Worm (Caenorhabditis elegans): Measurements from ENCODE around the gene W10G11.1.
A peak's percentile ranks its signal among the peaks of the same experiment; 100 is the strongest.

Gene W10G11.1

DNA sequence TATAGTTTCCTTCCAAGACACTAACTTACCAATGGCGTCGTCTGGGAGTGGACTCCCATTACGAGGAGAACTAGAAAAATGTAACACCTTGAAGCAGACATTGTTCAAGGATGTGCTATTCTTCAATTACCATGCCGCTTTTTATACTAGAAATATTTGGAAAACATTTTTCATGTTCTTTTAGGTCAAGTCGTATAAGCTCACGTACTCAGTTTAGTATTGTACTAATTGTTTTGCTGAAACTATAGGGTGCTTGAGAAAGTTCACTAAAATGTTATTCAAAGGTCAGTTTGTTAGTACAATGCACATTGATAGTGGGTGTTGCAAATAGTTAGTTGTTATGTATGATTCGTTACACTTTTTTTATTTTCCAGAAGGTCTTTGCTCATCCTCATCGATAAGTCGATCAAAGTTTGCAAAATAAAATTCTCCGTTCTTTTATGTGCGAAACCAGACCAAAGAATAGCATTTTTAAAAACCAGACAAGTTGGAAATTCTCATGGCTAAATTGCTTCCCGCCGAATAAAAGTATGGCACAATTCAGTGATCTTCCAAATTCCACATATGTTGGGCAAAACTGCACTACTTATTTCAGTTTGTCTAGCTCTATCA lies 10.5 kb upstream of the W10G11.1 start, which contains the start of the genes clec-128 and clec-129:
Gene clec-128, minus strand, starts transcription at position 101 of the 612 bp plus-strand sequence.
Gene clec-129, plus strand, starts transcription at position 562 of the 612 bp plus-strand sequence.
- TF ChIP-seq nhr-28 (tag; optimal IDR thresholded peaks at IDR 0.05) (no peak), unc-30 (tag; optimal IDR thresholded peaks at IDR 0.05) (no peak), C16A3.4 (tag; optimal IDR thresholded peaks at IDR 0.05) (no peak), ces-1 (GFP tag; optimal IDR thresholded peaks at IDR 0.05) (no peak), ztf-4 (tag; optimal IDR thresholded peaks at IDR 0.05) (no peak), hpl-2 (GFP tag; optimal IDR thresholded peaks at IDR 0.05) (no peak), sptf-1 (tag; optimal IDR thresholded peaks at IDR 0.05) (no peak), dsc-1 (tag; optimal IDR thresholded peaks at IDR 0.05) (no peak), jun-1 (tag; optimal IDR thresholded peaks at IDR 0.05) (no peak), nhr-76 (tag; optimal IDR thresholded peaks at IDR 0.05) (no peak), mep-1 (tag; optimal IDR thresholded peaks at IDR 0.05) (no peak), zag-1 (tag; optimal IDR thresholded peaks at IDR 0.05) (no peak), pqm-1 (tag; optimal IDR thresholded peaks at IDR 0.05) (no peak)

- TF ChIP-seq C04F5.9 (tag; optimal IDR thresholded peaks at IDR 0.05) = no peak
- TF ChIP-seq nhr-85 (tag) = no peak
- TF ChIP-seq rnt-1 (tag; optimal IDR thresholded peaks at IDR 0.05) = no peak
- no peak for TF ChIP-seq sptf-1 (tag; optimal IDR thresholded peaks at IDR 0.05)
- no peak for TF ChIP-seq ztf-11 (tag; optimal IDR thresholded peaks at IDR 0.05)
- TF ChIP-seq skn-1 (tag; optimal IDR thresholded peaks at IDR 0.05) = no peak
- TF ChIP-seq vab-15 (tag; optimal IDR thresholded peaks at IDR 0.05) = no peak
- no peak for TF ChIP-seq egl-13 (tag; optimal IDR thresholded peaks at IDR 0.05)
- no peak for TF ChIP-seq pag-3 (tag; optimal IDR thresholded peaks at IDR 0.05; ENCODE audit: borderline replicate concordance, insufficient read depth)
- TF ChIP-seq nhr-90 (tag; optimal IDR thresholded peaks at IDR 0.05; ENCODE audit: poor library complexity) = no peak
- no peak for TF ChIP-seq C34B4.2 (tag; optimal IDR thresholded peaks at IDR 0.05)
- TF ChIP-seq tbx-2 (tag; optimal IDR thresholded peaks at IDR 0.05) = no peak
- TF ChIP-seq xbp-1 (tag; optimal IDR thresholded peaks at IDR 0.05) = no peak
- TF ChIP-seq sup-37 (GFP tag; optimal IDR thresholded peaks at IDR 0.05) = no peak
- TF ChIP-seq unc-130 (tag; optimal IDR thresholded peaks at IDR 0.05) = no peak
These were observed 8.6 kb upstream of the W10G11.1 start, which contains the start of gene clec-127 for ce11 chrII:3569118-3569517. Gene clec-127, minus strand, starts transcription at chrII:3569218.

DNA sequence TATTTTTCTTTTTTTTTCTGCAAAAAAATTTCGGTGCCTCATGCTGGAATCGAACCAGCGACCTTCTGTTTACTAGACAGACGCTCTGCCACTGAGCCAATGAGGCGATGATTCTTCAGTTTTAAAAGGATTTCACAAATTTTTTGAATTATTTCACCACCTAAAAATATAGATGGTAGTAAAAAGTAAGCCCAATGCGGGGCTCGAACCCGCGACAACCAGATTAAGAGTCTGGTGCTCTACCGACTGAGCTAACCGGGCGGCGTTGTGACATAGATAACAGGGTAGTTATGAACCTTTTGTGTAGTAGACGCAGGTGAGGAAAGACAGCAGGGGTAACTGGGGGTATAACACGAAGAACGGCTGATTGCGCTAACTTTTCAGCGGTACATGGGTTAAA lies 7.1 kb upstream of the W10G11.1 start:
- TF ChIP-seq nhr-19 (GFP tag; conservative IDR thresholded peaks at IDR 0.05) = peak; percentile 37
- TF ChIP-seq nhr-85 (tag) = peak; percentile 70
- peak; percentile 14 to 29 for TF ChIP-seq efl-1 (optimal IDR thresholded peaks at IDR 0.05)
- peak in 1 of 2 experiments; percentile 91 for TF ChIP-seq efl-1 (GFP tag; optimal IDR thresholded peaks at IDR 0.05 in 1 of 2)
- TF ChIP-seq dpl-1 (GFP tag; optimal IDR thresholded peaks at IDR 0.05) = peak in 1 of 3 experiments; percentile 12
- peak; percentile 58 for TF ChIP-seq nhr-90 (tag; optimal IDR thresholded peaks at IDR 0.05; ENCODE audit: poor library complexity)
- TF ChIP-seq rnt-1 (tag; optimal IDR thresholded peaks at IDR 0.05) = peak; percentile 50
- TF ChIP-seq ceh-82 (tag; optimal IDR thresholded peaks at IDR 0.05) = peak in 1 of 3 experiments; percentile 21
- peak; percentile 34 for TF ChIP-seq elt-2 (tag; optimal IDR thresholded peaks at IDR 0.05)
- peak; percentile 17 for TF ChIP-seq fkh-8 (tag; optimal IDR thresholded peaks at IDR 0.05)
- TF ChIP-seq swsn-7 (tag; optimal IDR thresholded peaks at IDR 0.05) = peak; percentile 11
- TF ChIP-seq nhr-20 (tag; optimal IDR thresholded peaks at IDR 0.05) = peak; percentile 45
- TF ChIP-seq lin-35 (GFP tag; optimal IDR thresholded peaks at IDR 0.05) = peak in 1 of 2 experiments; percentile 24

- TF ChIP-seq zip-4 (GFP tag; optimal IDR thresholded peaks at IDR 0.05) = no peak
These were observed 6.6 kb upstream of the W10G11.1 start for ce11 chrII:3567066-3567465.

All from whole organism, L1 larva.